Fruit fly (Drosophila melanogaster) whole organism, prepupa: ENCODE data around the gene cerv.
A peak's percentile ranks its signal among the peaks of the same experiment; 100 is the strongest.

Experiments
- Blimp-1 ChIP-seq: fragments of 200-800 bp; sonication (Bioruptor generic); optimal IDR thresholded peaks from 3 replicates; lab custom pipeline; 2017; ENCODE audit warnings: missing biosample characterization, missing genetic modification characterization, mild to moderate bottlenecking, moderate library complexity, missing genetic modification reagents
- CG11902 ChIP-seq: fragments of 200-800 bp; sonication (Bioruptor generic); optimal IDR thresholded peaks from 3 replicates; lab custom pipeline; 2016; ENCODE audit warnings: missing biosample characterization, missing genetic modification characterization
- CG1621 ChIP-seq: fragments of 200-800 bp; sonication (Bioruptor generic); optimal IDR thresholded peaks from 3 replicates; lab custom pipeline; 2018; ENCODE audit warnings: missing biosample characterization, mild to moderate bottlenecking, missing genetic modification characterization
- CG32006 ChIP-seq: fragments of 200-800 bp; sonication (Bioruptor generic); optimal IDR thresholded peaks from 3 replicates; lab custom pipeline; 2017; ENCODE audit warnings: missing biosample characterization, mild to moderate bottlenecking, missing genetic modification characterization
- CG6276 ChIP-seq: fragments of 200-800 bp; sonication (Bioruptor generic); optimal IDR thresholded peaks from 2 replicates; lab custom pipeline; 2017; ENCODE audit warnings: missing biosample characterization, mild to moderate bottlenecking, missing genetic modification characterization
- CG6792 ChIP-seq: fragments of 200-800 bp; sonication (Bioruptor generic); optimal IDR thresholded peaks from 3 replicates; lab custom pipeline; 2016; ENCODE audit warnings: missing biosample characterization, missing genetic modification characterization
- CG6808 ChIP-seq: fragments of 200-800 bp; sonication (Bioruptor generic); optimal IDR thresholded peaks from 3 replicates; lab custom pipeline; 2017; ENCODE audit warnings: missing biosample characterization, missing genetic modification characterization, mild to moderate bottlenecking, moderate library complexity, missing genetic modification reagents
- CG6854 ChIP-seq: fragments of 200-800 bp; sonication (Bioruptor generic); optimal IDR thresholded peaks from 2 replicates; lab custom pipeline; 2017; ENCODE audit warnings: missing biosample characterization, mild to moderate bottlenecking, missing genetic modification characterization
- Eip75B ChIP-seq: fragments of 200-800 bp; sonication (Bioruptor generic); optimal IDR thresholded peaks from 3 replicates; lab custom pipeline; 2016; ENCODE audit warnings: missing biosample characterization, missing genetic modification characterization
- Hr38 ChIP-seq: sonication (Bioruptor generic); optimal IDR thresholded peaks from 2 replicates; lab custom pipeline; 2016; ENCODE audit warnings: missing biosample characterization, missing genetic modification characterization
- Lpt ChIP-seq: fragments of 200-800 bp; sonication (Bioruptor generic); optimal IDR thresholded peaks from 3 replicates; lab custom pipeline; 2016; ENCODE audit warnings: missing biosample characterization, missing genetic modification characterization
- Sox15 ChIP-seq: fragments of 200-800 bp; sonication (Bioruptor generic); optimal IDR thresholded peaks from 3 replicates; lab custom pipeline; 2016; ENCODE audit warnings: missing biosample characterization, missing genetic modification characterization
- fd85E ChIP-seq: fragments of 200-800 bp; sonication (Bioruptor generic); optimal IDR thresholded peaks from 3 replicates; lab custom pipeline; 2016; ENCODE audit warnings: missing biosample characterization, missing genetic modification characterization
- svp ChIP-seq: fragments of 200-800 bp; sonication (Bioruptor generic); peaks from one replicate; lab custom pipeline; 2016; ENCODE audit warnings: missing biosample characterization, missing genetic modification characterization

dm6 chrX:15608751-15609345 lies 30.9 kb upstream of the cerv start:
- TF ChIP-seq Sox15 (GFP tag; lab: Kevin White, UChicago) (no peak), Lpt (GFP tag; lab: Kevin White, UChicago) (no peak), Hr38 (GFP tag; lab: Kevin White, UChicago) (no peak), Eip75B (GFP tag; lab: Kevin White, UChicago) (peak; percentile 5), CG32006 (GFP tag; lab: Kevin White, UChicago) (no peak), CG6792 (GFP tag; lab: Kevin White, UChicago) (no peak), CG6808 (GFP tag; lab: Kevin White, UChicago) (peak; percentile 49), Blimp-1 (no peak), fd85E (GFP tag; lab: Kevin White, UChicago) (no peak), CG6854 (peak; percentile 26), CG1621 (tag; lab: Kevin White, UChicago) (no peak), CG11902 (GFP tag; lab: Kevin White, UChicago) (no peak), CG6276 (GFP tag; lab: Kevin White, UChicago) (no peak), svp (no peak)
